Worm (Caenorhabditis elegans): ENCODE measurements around the gene npr-42.
A peak's percentile ranks its signal among the peaks of the same experiment; 100 is the strongest.

The npr-42 gene

ce11 chrII:4275637-4276252 is at the start of gene npr-42:
Gene npr-42 (plus strand): TSS chrII:4276202.
- TF ChIP-seq med-1 (GFP tag; optimal IDR thresholded peaks at IDR 0.05; ENCODE audit: insufficient read depth) (no peak), flt-1 (GFP tag; IDR thresholded peaks at IDR 0.05) (no peak), ztf-29 (GFP tag; IDR thresholded peaks at IDR 0.05) (no peak), T22C8.4 (GFP tag; IDR thresholded peaks at IDR 0.05) (no peak), klf-2 (GFP tag; conservative IDR thresholded peaks at IDR 0.05) (no peak), ref-1 (GFP tag; conservative IDR thresholded peaks at IDR 0.05) (no peak), cog-1 (tag; optimal IDR thresholded peaks at IDR 0.05) (no peak), ztf-23 (GFP tag; IDR thresholded peaks at IDR 0.05) (no peak), tab-1 (GFP tag; IDR thresholded peaks at IDR 0.05) (no peak)

ce11 chrII:4226598-4227096 is 49.4 kb upstream of the npr-42 start, which contains the start of gene C16A11.4:
Gene C16A11.4 (plus strand): TSS chrII:4227046.
- TF ChIP-seq tab-1 (GFP tag; IDR thresholded peaks at IDR 0.05) (no peak), cog-1 (tag; optimal IDR thresholded peaks at IDR 0.05) (no peak), ztf-23 (GFP tag; IDR thresholded peaks at IDR 0.05) (no peak), T22C8.4 (GFP tag; IDR thresholded peaks at IDR 0.05) (no peak)

ce11 chrII:4228112-4228770 is 47.8 kb upstream of the npr-42 start:
- TF ChIP-seq ztf-29 (GFP tag; IDR thresholded peaks at IDR 0.05) (no peak), T22C8.4 (GFP tag; IDR thresholded peaks at IDR 0.05) (no peak), tab-1 (GFP tag; IDR thresholded peaks at IDR 0.05) (no peak), med-1 (GFP tag; optimal IDR thresholded peaks at IDR 0.05; ENCODE audit: insufficient read depth) (no peak), flt-1 (GFP tag; IDR thresholded peaks at IDR 0.05) (no peak), cog-1 (tag; optimal IDR thresholded peaks at IDR 0.05) (no peak)

- no peak for TF ChIP-seq ztf-29 (GFP tag; IDR thresholded peaks at IDR 0.05)
- TF ChIP-seq med-1 (GFP tag; optimal IDR thresholded peaks at IDR 0.05; ENCODE audit: insufficient read depth) = no peak
- no peak for TF ChIP-seq ref-1 (GFP tag; conservative IDR thresholded peaks at IDR 0.05)
- TF ChIP-seq ztf-23 (GFP tag; IDR thresholded peaks at IDR 0.05) = no peak
- no peak for TF ChIP-seq T22C8.4 (GFP tag; IDR thresholded peaks at IDR 0.05)
- TF ChIP-seq tab-1 (GFP tag; IDR thresholded peaks at IDR 0.05) = no peak
These were observed 46.8 kb upstream of the npr-42 start, which contains the start of gene C16A11.3 for ce11 chrII:4229106-4229708. Gene C16A11.3 (plus strand): TSS chrII:4229545.

ce11 chrII:4230816-4231435 is 45.1 kb upstream of the npr-42 start, which contains the start of gene C16A11.10:
Gene C16A11.10 (plus strand): TSS chrII:4231385.
- TF ChIP-seq flt-1 (GFP tag; IDR thresholded peaks at IDR 0.05) (no peak), klf-2 (GFP tag; conservative IDR thresholded peaks at IDR 0.05) (no peak), ztf-23 (GFP tag; IDR thresholded peaks at IDR 0.05) (no peak), ztf-29 (GFP tag; IDR thresholded peaks at IDR 0.05) (no peak), ref-1 (GFP tag; conservative IDR thresholded peaks at IDR 0.05) (no peak), tab-1 (GFP tag; IDR thresholded peaks at IDR 0.05) (no peak), cog-1 (tag; optimal IDR thresholded peaks at IDR 0.05) (no peak), med-1 (GFP tag; optimal IDR thresholded peaks at IDR 0.05; ENCODE audit: insufficient read depth) (no peak), T22C8.4 (GFP tag; IDR thresholded peaks at IDR 0.05) (no peak)

- no peak for TF ChIP-seq ztf-23 (GFP tag; IDR thresholded peaks at IDR 0.05)
- TF ChIP-seq cog-1 (tag; optimal IDR thresholded peaks at IDR 0.05) = no peak
- no peak for TF ChIP-seq klf-2 (GFP tag; conservative IDR thresholded peaks at IDR 0.05)
- no peak for TF ChIP-seq ztf-29 (GFP tag; IDR thresholded peaks at IDR 0.05)
- TF ChIP-seq ref-1 (GFP tag; conservative IDR thresholded peaks at IDR 0.05) = no peak
- TF ChIP-seq T22C8.4 (GFP tag; IDR thresholded peaks at IDR 0.05) = no peak
- no peak for TF ChIP-seq flt-1 (GFP tag; IDR thresholded peaks at IDR 0.05)
These were observed 40.0 kb upstream of the npr-42 start, which contains the start of gene fbxc-43 for ce11 chrII:4235959-4236358. Gene fbxc-43 (minus strand): TSS chrII:4235996.

- TF ChIP-seq klf-2 (GFP tag; conservative IDR thresholded peaks at IDR 0.05) (peak; percentile 85), T22C8.4 (GFP tag; IDR thresholded peaks at IDR 0.05) (peak; percentile 82), ztf-29 (GFP tag; IDR thresholded peaks at IDR 0.05) (peak; percentile 80), ref-1 (GFP tag; conservative IDR thresholded peaks at IDR 0.05) (0 out of 2 replicates have a peak, but pooled peaks have one; percentile 26), tab-1 (GFP tag; IDR thresholded peaks at IDR 0.05) (peak; percentile 85), ztf-23 (GFP tag; IDR thresholded peaks at IDR 0.05) (peak; percentile 83), med-1 (GFP tag; optimal IDR thresholded peaks at IDR 0.05; ENCODE audit: insufficient read depth) (peak; percentile 91), cog-1 (tag; optimal IDR thresholded peaks at IDR 0.05) (peak; percentile 10), flt-1 (GFP tag; IDR thresholded peaks at IDR 0.05) (peak; percentile 88)
These were observed 38.2 kb upstream of the npr-42 start, which contains the start of the genes fbxc-44 and C16A11.2 for ce11 chrII:4237701-4238214. Gene fbxc-44 (minus strand): TSS chrII:4237751. Gene C16A11.2 (plus strand): TSS chrII:4238203.

- TF ChIP-seq cog-1 (tag; optimal IDR thresholded peaks at IDR 0.05) (no peak), ztf-23 (GFP tag; IDR thresholded peaks at IDR 0.05) (no peak), med-1 (GFP tag; optimal IDR thresholded peaks at IDR 0.05; ENCODE audit: insufficient read depth) (no peak), klf-2 (GFP tag; conservative IDR thresholded peaks at IDR 0.05) (no peak), ztf-29 (GFP tag; IDR thresholded peaks at IDR 0.05) (no peak), flt-1 (GFP tag; IDR thresholded peaks at IDR 0.05) (no peak), tab-1 (GFP tag; IDR thresholded peaks at IDR 0.05) (no peak), T22C8.4 (GFP tag; IDR thresholded peaks at IDR 0.05) (no peak), ref-1 (GFP tag; conservative IDR thresholded peaks at IDR 0.05) (no peak)
These were observed 37.0 kb upstream of the npr-42 start for ce11 chrII:4238963-4239362.
